Fruit fly (Drosophila melanogaster) whole organism, embryonic: ENCODE data around the gene Wdr33.
A peak's percentile ranks its signal among the peaks of the same experiment; 100 is the strongest.

Source experiments
- B-H2 ChIP-seq: fragments of 200-800 bp; sonication (Bioruptor generic); optimal IDR thresholded peaks from 2 replicates; lab custom pipeline; 2018; ENCODE audit warnings: missing biosample characterization, mild to moderate bottlenecking, missing genetic modification characterization
- BEAF-32 ChIP-seq: fragments of 200-800 bp; sonication (Bioruptor generic); optimal IDR thresholded peaks from 3 replicates; lab custom pipeline; 2017; ENCODE audit warnings: missing biosample characterization, missing genetic modification characterization, mild to moderate bottlenecking, moderate library complexity, missing genetic modification reagents
- CG11398 ChIP-seq: fragments of 200-800 bp; sonication (Bioruptor generic); optimal IDR thresholded peaks from 2 replicates; lab custom pipeline; 2016; ENCODE audit warnings: missing biosample characterization, missing genetic modification characterization
- CG12236 ChIP-seq: fragments of 200-800 bp; sonication (Bioruptor generic); optimal IDR thresholded peaks from 2 replicates; lab custom pipeline; 2016; ENCODE audit warnings: missing biosample characterization, missing genetic modification characterization
- CG12744 ChIP-seq: fragments of 200-800 bp; sonication (Bioruptor generic); optimal IDR thresholded peaks from 2 replicates; lab custom pipeline; 2016; ENCODE audit warnings: missing biosample characterization, missing genetic modification characterization
- CG13123 ChIP-seq: fragments of 200-800 bp; sonication (Bioruptor generic); optimal IDR thresholded peaks from 2 replicates; lab custom pipeline; 2016; ENCODE audit warnings: missing biosample characterization, missing genetic modification characterization
- CG13624 ChIP-seq: fragments of 200-800 bp; sonication (Bioruptor generic); optimal IDR thresholded peaks from 2 replicates; lab custom pipeline; 2016; ENCODE audit warnings: missing biosample characterization, missing genetic modification characterization
- CG14667 ChIP-seq: fragments of 200-800 bp; sonication (Bioruptor generic); IDR thresholded peaks from 2 replicates; pipeline ENCODE4 v1.3.6; 2022; ENCODE audit warnings: missing biosample characterization, missing genetic modification characterization
- CG14710 ChIP-seq: fragments of 200-800 bp; sonication (Bioruptor generic); optimal IDR thresholded peaks from 3 replicates; lab custom pipeline; 2019; ENCODE audit warnings: missing biosample characterization, mild to moderate bottlenecking, missing genetic modification characterization, moderate library complexity
- CG16813 ChIP-seq: fragments of 200-800 bp; sonication (Bioruptor generic); IDR thresholded peaks from 3 replicates; pipeline ENCODE4 v1.3.6; 2022; ENCODE audit warnings: missing biosample characterization, missing genetic modification characterization; ENCODE audit not compliant: partially characterized antibody
- CG2712 ChIP-seq: fragments of 200-800 bp; optimal IDR thresholded peaks from 3 replicates; lab custom pipeline; 2019; ENCODE audit warnings: missing biosample characterization, mild to moderate bottlenecking, missing genetic modification characterization, moderate library complexity
- CG2875 ChIP-seq: fragments of 200-800 bp; sonication (Bioruptor generic); optimal IDR thresholded peaks from 2 replicates; lab custom pipeline; 2017; ENCODE audit warnings: missing biosample characterization, mild to moderate bottlenecking, missing genetic modification characterization, missing genetic modification reagents
- CG5953 ChIP-seq: fragments of 200-800 bp; sonication (Bioruptor generic); IDR thresholded peaks from 2 replicates; pipeline ENCODE4 v1.3.6; 2022; ENCODE audit warnings: missing biosample characterization, missing genetic modification characterization
- CG8478 ChIP-seq: fragments of >200 bp; optimal IDR thresholded peaks from 2 replicates; lab custom pipeline; 2018
- CG9215 ChIP-seq: fragments of 200-800 bp; sonication (Bioruptor generic); IDR thresholded peaks from 2 replicates; pipeline ENCODE4 v1.3.6; 2022; ENCODE audit warnings: missing biosample characterization, missing genetic modification characterization
- CG9817 ChIP-seq: fragments of 200-800 bp; sonication (Bioruptor generic); optimal IDR thresholded peaks from 2 replicates; lab custom pipeline; 2018; ENCODE audit warnings: missing biosample characterization, mild to moderate bottlenecking, missing genetic modification characterization, moderate library complexity
- Dll ChIP-seq: fragments of 200-800 bp; sonication (Bioruptor generic); IDR thresholded peaks from 4 replicates; pipeline ENCODE4 v1.3.6; 2022; ENCODE audit warnings: missing biosample characterization, missing genetic modification characterization; ENCODE audit not compliant: partially characterized antibody
- Ets97D ChIP-seq: fragments of 200-800 bp; sonication (Bioruptor generic); optimal IDR thresholded peaks from 3 replicates; lab custom pipeline; 2016; ENCODE audit warnings: missing biosample characterization, missing genetic modification characterization
- HLH4C ChIP-seq: fragments of 200-800 bp; sonication (Bioruptor generic); IDR thresholded peaks from 3 replicates; pipeline ENCODE4 v1.3.6; 2022; ENCODE audit warnings: missing biosample characterization, missing genetic modification characterization; ENCODE audit not compliant: partially characterized antibody
- Oli ChIP-seq: fragments of 200-800 bp; sonication (Bioruptor generic); optimal IDR thresholded peaks from 2 replicates; lab custom pipeline; 2018; ENCODE audit warnings: missing biosample characterization, mild to moderate bottlenecking, missing genetic modification characterization, moderate library complexity
- Pdp1 ChIP-seq, 2 experiments: fragments of 200-800 bp; sonication (Bioruptor generic); optimal IDR thresholded peaks; 3 replicates each; lab custom pipeline; 2016; ENCODE audit warnings: missing biosample characterization in 2 of 2, missing genetic modification characterization in 2 of 2, mild to moderate bottlenecking in 1 of 2, moderate library complexity in 1 of 2
- Rx ChIP-seq: fragments of 200-800 bp; sonication (Bioruptor generic); IDR thresholded peaks from 2 replicates; pipeline ENCODE4 v1.3.6; 2022; ENCODE audit warnings: missing biosample characterization, missing genetic modification characterization
- Scr ChIP-seq: fragments of 200-800 bp; sonication (Bioruptor generic); IDR thresholded peaks from 2 replicates; pipeline ENCODE4 v1.3.6; 2022; ENCODE audit warnings: missing biosample characterization, missing genetic modification characterization; ENCODE audit not compliant: partially characterized antibody
- Sox100B ChIP-seq: fragments of 200-800 bp; sonication (Bioruptor generic); optimal IDR thresholded peaks from 3 replicates; lab custom pipeline; 2018; ENCODE audit warnings: missing biosample characterization, mild to moderate bottlenecking, missing genetic modification characterization
- al ChIP-seq: fragments of 200-800 bp; sonication (Bioruptor generic); IDR thresholded peaks from 2 replicates; pipeline ENCODE4 v1.3.6; 2022; ENCODE audit warnings: missing biosample characterization, missing genetic modification characterization
- bowl ChIP-seq: fragments of 200-800 bp; sonication (Bioruptor generic); IDR thresholded peaks from 2 replicates; pipeline ENCODE4 v1.3.6; 2022; ENCODE audit warnings: missing biosample characterization, missing genetic modification characterization
- croc ChIP-seq: fragments of 200-800 bp; sonication (Bioruptor generic); conservative IDR thresholded peaks from 3 replicates; pipeline ENCODE4 v1.3.6; 2022; ENCODE audit warnings: missing biosample characterization, missing genetic modification characterization
- dan ChIP-seq: fragments of 200-800 bp; sonication (Bioruptor generic); IDR thresholded peaks from 2 replicates; pipeline ENCODE4 v1.3.6; 2022; ENCODE audit warnings: missing biosample characterization, missing genetic modification characterization
- dmrt99B ChIP-seq: fragments of 200-800 bp; sonication (Bioruptor generic); optimal IDR thresholded peaks from 2 replicates; lab custom pipeline; 2018; ENCODE audit warnings: missing biosample characterization, mild to moderate bottlenecking, missing genetic modification characterization, moderate library complexity
- emc ChIP-seq: fragments of 200-800 bp; sonication (Bioruptor generic); optimal IDR thresholded peaks from 2 replicates; lab custom pipeline; 2016; ENCODE audit warnings: missing biosample characterization, missing genetic modification characterization
- esg ChIP-seq: fragments of 200-800 bp; sonication (Bioruptor generic); conservative IDR thresholded peaks from 2 replicates; pipeline ENCODE4 v1.3.6; 2022; ENCODE audit warnings: missing biosample characterization, missing genetic modification characterization
- eve ChIP-seq, 2 experiments: fragments of >200 bp; optimal IDR thresholded peaks; 2 replicates each; lab custom pipeline; 2017; ENCODE audit warnings: missing biosample characterization in 2 of 2, missing genetic modification characterization in 2 of 2
- exex ChIP-seq: fragments of 200-800 bp; sonication (Bioruptor generic); optimal IDR thresholded peaks from 4 replicates; lab custom pipeline; 2018; ENCODE audit warnings: missing biosample characterization, mild to moderate bottlenecking, missing genetic modification characterization, moderate library complexity
- fd96Cb ChIP-seq: fragments of 200-800 bp; sonication (Bioruptor generic); optimal IDR thresholded peaks from 2 replicates; lab custom pipeline; 2018; ENCODE audit warnings: missing biosample characterization, mild to moderate bottlenecking, missing genetic modification characterization, moderate library complexity
- gce ChIP-seq: fragments of 200-800 bp; sonication (Bioruptor generic); IDR thresholded peaks from 3 replicates; pipeline ENCODE4 v1.3.6; 2022; ENCODE audit warnings: missing biosample characterization, missing genetic modification characterization
- grau ChIP-seq: fragments of 200-800 bp; optimal IDR thresholded peaks from 3 replicates; lab custom pipeline; 2019; ENCODE audit warnings: missing biosample characterization, mild to moderate bottlenecking, missing genetic modification characterization, moderate library complexity
- gsb ChIP-seq: fragments of 200-800 bp; sonication (Bioruptor generic); IDR thresholded peaks from 2 replicates; pipeline ENCODE4 v1.3.6; 2022; ENCODE audit warnings: missing biosample characterization, missing genetic modification characterization
- hbn ChIP-seq: fragments of 200-800 bp; sonication (Bioruptor generic); IDR thresholded peaks from 2 replicates; pipeline ENCODE4 v1.3.6; 2022; ENCODE audit warnings: missing biosample characterization, missing genetic modification characterization; ENCODE audit not compliant: partially characterized antibody
- lov ChIP-seq, 2 experiments: fragments of 200-800 bp in 1 of 2; fragments of >200 bp in 1 of 2; sonication (Bioruptor generic) in 1 of 2; IDR thresholded peaks in 1 of 2; optimal IDR thresholded peaks in 1 of 2; 2 replicates in 1 of 2; 3 replicates in 1 of 2; pipeline versions ENCODE4 v1.3.6 to Lab custom; 2017 to 2022; ENCODE audit warnings: missing biosample characterization in 1 of 2, missing genetic modification characterization in 1 of 2
- maf-S ChIP-seq: fragments of 200-800 bp; sonication (Bioruptor generic); optimal IDR thresholded peaks from 2 replicates; lab custom pipeline; 2016; ENCODE audit warnings: missing biosample characterization, missing genetic modification characterization
- onecut ChIP-seq: fragments of 200-800 bp; sonication (Bioruptor generic); IDR thresholded peaks from 2 replicates; pipeline ENCODE4 v1.3.6; 2022; ENCODE audit warnings: missing biosample characterization, missing genetic modification characterization
- pum ChIP-seq: fragments of 200-800 bp; sonication (Bioruptor generic); optimal IDR thresholded peaks from 2 replicates; lab custom pipeline; 2016; ENCODE audit warnings: missing biosample characterization, missing genetic modification characterization
- scrt ChIP-seq: fragments of 200-800 bp; sonication (Bioruptor generic); optimal IDR thresholded peaks from 2 replicates; lab custom pipeline; 2018; ENCODE audit warnings: missing biosample characterization, mild to moderate bottlenecking, missing genetic modification characterization, moderate library complexity
- slou ChIP-seq: fragments of 200-800 bp; sonication (Bioruptor generic); optimal IDR thresholded peaks from 3 replicates; lab custom pipeline; 2016; ENCODE audit warnings: missing biosample characterization, missing genetic modification characterization
- ssp ChIP-seq: fragments of 200-800 bp; sonication (Bioruptor generic); IDR thresholded peaks from 2 replicates; pipeline ENCODE4 v1.3.6; 2022; ENCODE audit warnings: missing biosample characterization, missing genetic modification characterization
- tll ChIP-seq, 2 experiments: fragments of 200-800 bp in 1 of 2; fragments of >200 bp in 1 of 2; sonication (Bioruptor generic) in 1 of 2; optimal IDR thresholded peaks; 2 replicates each; lab custom pipeline; 2017 to 2019; ENCODE audit warnings: missing biosample characterization in 2 of 2, missing genetic modification characterization in 2 of 2, mild to moderate bottlenecking in 1 of 2, moderate library complexity in 1 of 2
- trh ChIP-seq: fragments of 200-800 bp; sonication (Bioruptor generic); optimal IDR thresholded peaks from 2 replicates; lab custom pipeline; 2016; ENCODE audit warnings: missing biosample characterization, missing genetic modification characterization
- z ChIP-seq: fragments of 200-800 bp; sonication (Bioruptor generic); IDR thresholded peaks from 3 replicates; pipeline ENCODE4 v1.3.6; 2022; ENCODE audit warnings: missing biosample characterization, missing genetic modification characterization
- zen ChIP-seq: fragments of 200-800 bp; sonication (Bioruptor generic); optimal IDR thresholded peaks from 3 replicates; lab custom pipeline; 2018; ENCODE audit warnings: missing biosample characterization, mild to moderate bottlenecking, missing genetic modification characterization, moderate library complexity

Gene Wdr33

DNA sequence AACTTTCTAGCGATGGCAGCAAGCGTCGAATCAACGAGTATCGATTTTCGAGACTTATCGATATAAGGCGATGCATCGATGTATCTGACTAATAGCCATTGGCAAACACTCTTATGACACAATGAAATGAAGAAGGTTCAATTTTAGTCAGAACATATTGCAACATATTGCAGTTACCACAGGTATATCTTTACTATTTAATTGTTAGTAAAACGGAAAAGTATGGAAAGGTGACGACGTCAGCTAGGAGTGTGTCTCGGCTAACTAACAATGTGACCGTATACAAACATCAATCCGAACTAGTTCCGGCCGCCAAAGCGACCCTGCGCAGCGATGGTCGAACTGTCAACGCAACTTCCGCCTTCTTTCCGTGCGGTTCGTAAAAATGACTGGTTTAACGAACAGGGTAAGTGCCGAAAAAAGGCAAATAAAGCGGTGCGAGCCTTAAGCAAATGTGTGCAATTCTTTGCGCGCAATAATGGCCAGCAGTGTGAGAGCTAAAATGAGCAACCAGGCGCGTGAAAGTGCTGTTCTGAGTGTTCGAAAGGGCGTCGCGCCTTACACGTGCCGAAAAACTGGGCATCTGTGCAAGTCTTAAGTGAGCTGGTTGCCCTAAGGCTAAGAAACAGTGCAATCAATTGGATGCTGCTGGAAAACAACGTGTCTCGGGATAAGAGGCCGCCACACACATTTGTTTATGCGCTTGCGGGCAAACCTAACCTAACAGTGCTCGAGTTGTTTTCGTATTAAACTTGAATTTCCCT lies 36.1 kb upstream of the Wdr33 start, which contains the start of the genes Dph4, Spec2 and RpL13A (continued):
- TF ChIP-seq slou (GFP tag; lab: Kevin White, UChicago) (peak; percentile 88), CG9215 (no peak), dan (no peak), B-H2 (GFP tag; lab: Kevin White, UChicago) (peak; percentile 97), eve (GFP tag; optimal IDR thresholded peaks at IDR 0.05; lab: Kevin White, UChicago) (no peak), onecut (GFP tag; lab: Robert Waterston, UW) (peak; percentile 93), CG16813 (GFP tag; lab: Robert Waterston, UW) (no peak), CG8478 (peak; percentile 69), trh (GFP tag; lab: Kevin White, UChicago) (peak; percentile 69), zen (tag; lab: Kevin White, UChicago) (peak; percentile 85), CG13624 (GFP tag; lab: Kevin White, UChicago) (peak; percentile 95), Scr (no peak), BEAF-32 (GFP tag; lab: Kevin White, UChicago) (peak; percentile 99), gce (GFP tag; lab: Robert Waterston, UW) (no peak), CG2875 (GFP tag; lab: Kevin White, UChicago) (peak; percentile 92), grau (peak; percentile 85), HLH4C (no peak), croc (GFP tag; lab: Robert Waterston, UW) (peak; percentile 54; the same call in 2 of the 3 replicates), CG2712 (peak; percentile 90), CG9817 (peak; percentile 90), CG5953 (GFP tag; lab: Robert Waterston, UW) (no peak), dmrt99B (tag; lab: Kevin White, UChicago) (no peak), bowl (GFP tag; lab: Robert Waterston, UW) (no peak), CG11398 (GFP tag; lab: Kevin White, UChicago) (peak; percentile 92), ssp (GFP tag; lab: Robert Waterston, UW) (no peak), esg (GFP tag; lab: Robert Waterston, UW) (no peak), al (no peak), Sox100B (GFP tag; lab: Kevin White, UChicago) (peak; percentile 90), hbn (GFP tag; lab: Robert Waterston, UW) (no peak), CG12744 (GFP tag; lab: Kevin White, UChicago) (peak; percentile 93), pum (GFP tag; lab: Kevin White, UChicago) (peak; percentile 69), CG14667 (GFP tag; lab: Robert Waterston, UW) (no peak), Rx (GFP tag; lab: Robert Waterston, UW) (no peak), CG12236 (peak; percentile 94), exex (tag; lab: Kevin White, UChicago) (peak; percentile 62), CG14710 (tag; lab: Kevin White, UChicago) (peak; percentile 95), lov (optimal IDR thresholded peaks at IDR 0.05; lab: Kevin White, UChicago) (no peak), lov (GFP tag; IDR thresholded peaks at IDR 0.05; lab: Robert Waterston, UW) (no peak), z (GFP tag; lab: Robert Waterston, UW) (no peak), Ets97D (GFP tag; lab: Kevin White, UChicago) (peak; percentile 100), Pdp1 (GFP tag; optimal IDR thresholded peaks at IDR 0.05; lab: Kevin White, UChicago) (peak; percentile 81 to 91), emc (GFP tag; lab: Kevin White, UChicago) (peak; percentile 93), scrt (GFP tag; lab: Kevin White, UChicago) (peak; percentile 89), fd96Cb (tag; lab: Kevin White, UChicago) (peak; percentile 69), CG13123 (GFP tag; lab: Kevin White, UChicago) (peak; percentile 85), tll (GFP tag; optimal IDR thresholded peaks at IDR 0.05; lab: Kevin White, UChicago) (peak; percentile 32 to 61), gsb (no peak), maf-S (peak; percentile 88), Oli (peak; percentile 64), Dll (GFP tag; lab: Robert Waterston, UW) (no peak)
